Fruit fly (Drosophila melanogaster): Measurements from ENCODE around the gene Muc14A.

Gene Muc14A

DNA sequence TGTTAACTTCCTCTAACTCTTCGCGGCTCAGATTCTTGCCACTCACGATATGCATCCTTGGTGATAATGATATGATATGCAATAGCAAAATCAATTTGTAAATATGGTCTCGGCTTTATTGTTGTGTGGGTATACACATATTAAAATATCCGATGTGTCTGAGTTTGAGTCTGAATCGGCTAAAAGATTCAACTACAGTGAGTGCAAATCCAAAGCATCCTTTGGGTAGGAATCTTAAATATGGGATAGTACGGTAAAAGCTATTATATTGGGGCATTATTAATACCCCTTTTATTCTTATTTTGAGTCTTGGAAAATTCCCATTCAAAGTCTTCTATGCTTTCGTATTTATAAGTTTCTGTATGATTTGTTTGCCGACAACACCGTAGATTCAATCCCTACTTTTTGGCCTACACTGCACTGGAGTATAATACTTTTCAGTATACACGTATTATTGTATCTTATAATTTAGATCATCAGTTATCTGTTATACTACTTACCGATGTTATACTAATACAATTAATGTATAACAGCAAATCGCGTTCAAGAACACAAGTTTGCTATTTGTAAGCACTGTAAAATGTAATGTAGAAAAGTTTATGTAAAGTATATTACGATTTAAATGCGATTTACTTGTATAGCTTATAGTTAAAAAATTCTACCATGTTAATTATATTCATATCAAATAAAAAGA is 54.0 kb downstream of the Muc14A start, which contains the start of gene CG12395:
Gene CG12395, minus strand, starts transcription at position 179 of the 694 bp plus-strand sequence.
- no peak for TF ChIP-seq noc (tag; optimal IDR thresholded peaks at IDR 0.05)

DNA sequence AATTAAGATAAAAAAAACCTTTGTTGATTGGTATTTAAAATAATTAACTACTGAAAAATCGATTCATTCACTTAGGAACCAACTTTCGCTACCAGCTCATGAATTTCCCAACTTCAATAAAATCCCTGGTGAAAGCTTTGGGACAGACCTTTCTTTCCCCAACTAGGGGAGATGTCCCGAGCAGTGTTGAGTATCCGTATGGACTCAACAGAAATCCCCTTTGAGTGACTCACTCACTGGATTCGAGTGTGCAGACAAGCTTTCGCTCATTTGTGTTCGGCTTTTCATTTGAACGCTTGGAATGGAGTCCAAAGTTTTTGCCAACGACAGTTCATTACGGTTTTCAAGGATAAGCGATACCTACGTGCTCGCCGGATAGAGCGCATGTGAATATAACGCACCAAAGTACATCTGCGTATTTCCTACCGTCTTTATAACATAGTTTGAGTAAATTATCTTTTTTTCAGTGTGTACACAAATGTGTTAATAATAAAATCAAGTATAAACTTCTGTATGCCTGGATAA is 54.6 kb downstream of the Muc14A start, which contains the start of gene dpr18:
Gene dpr18, plus strand, starts transcription at position 325 of the 525 bp plus-strand sequence.
- TF ChIP-seq noc (tag; optimal IDR thresholded peaks at IDR 0.05), result no peak

DNA sequence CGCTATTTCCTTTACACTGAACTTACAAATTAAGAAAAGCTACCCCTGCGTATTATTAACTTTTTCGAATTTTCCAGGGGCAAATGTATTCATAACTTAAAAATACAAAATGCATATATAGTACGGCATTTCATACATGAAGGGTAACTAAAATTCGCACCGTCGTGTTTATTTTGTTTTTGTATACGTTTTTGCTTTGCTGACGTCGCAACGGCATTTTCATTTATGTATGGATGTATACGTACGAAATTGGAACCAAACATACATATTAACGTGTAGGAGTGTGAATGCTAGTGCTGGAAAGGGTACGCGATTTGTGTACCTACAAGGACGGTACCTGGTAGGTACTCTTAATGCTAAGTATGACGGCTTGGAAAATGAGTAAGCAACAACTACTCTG is 63.3 kb downstream of the Muc14A start:
- no peak for TF ChIP-seq noc (tag; optimal IDR thresholded peaks at IDR 0.05)

DNA sequence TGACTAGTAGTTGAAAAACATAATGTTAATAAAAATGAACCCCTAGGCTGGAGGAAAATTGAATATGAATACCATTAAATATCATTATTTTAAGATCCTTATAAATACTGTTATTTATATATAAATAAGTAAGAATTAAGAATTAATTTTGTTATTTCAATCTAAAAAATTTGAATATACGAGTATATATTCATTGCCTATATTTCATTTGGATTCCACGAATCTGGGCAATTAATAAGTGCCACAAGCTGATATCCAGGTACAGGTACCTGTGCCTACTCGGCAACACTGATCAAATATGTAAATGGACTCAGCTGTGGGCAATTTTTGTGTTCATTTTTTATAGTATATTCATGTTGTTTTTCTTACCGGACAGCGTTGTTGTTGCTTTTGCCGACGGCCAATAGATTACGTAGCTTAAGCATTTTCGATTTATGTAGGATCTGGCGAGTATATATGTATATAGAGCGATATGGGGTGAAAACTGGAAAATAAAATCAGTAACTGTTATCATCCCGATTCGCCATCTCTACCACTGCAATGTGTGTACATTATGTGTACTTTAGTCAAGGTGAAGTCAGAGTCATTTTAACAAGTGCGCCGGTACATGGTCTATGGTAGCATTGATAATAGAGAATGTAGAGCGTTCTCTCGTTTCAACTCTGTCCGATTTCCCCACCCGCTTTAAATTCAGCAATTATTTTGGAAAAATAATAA is 63.9 kb downstream of the Muc14A start:
- no peak for TF ChIP-seq noc (tag; optimal IDR thresholded peaks at IDR 0.05)

DNA sequence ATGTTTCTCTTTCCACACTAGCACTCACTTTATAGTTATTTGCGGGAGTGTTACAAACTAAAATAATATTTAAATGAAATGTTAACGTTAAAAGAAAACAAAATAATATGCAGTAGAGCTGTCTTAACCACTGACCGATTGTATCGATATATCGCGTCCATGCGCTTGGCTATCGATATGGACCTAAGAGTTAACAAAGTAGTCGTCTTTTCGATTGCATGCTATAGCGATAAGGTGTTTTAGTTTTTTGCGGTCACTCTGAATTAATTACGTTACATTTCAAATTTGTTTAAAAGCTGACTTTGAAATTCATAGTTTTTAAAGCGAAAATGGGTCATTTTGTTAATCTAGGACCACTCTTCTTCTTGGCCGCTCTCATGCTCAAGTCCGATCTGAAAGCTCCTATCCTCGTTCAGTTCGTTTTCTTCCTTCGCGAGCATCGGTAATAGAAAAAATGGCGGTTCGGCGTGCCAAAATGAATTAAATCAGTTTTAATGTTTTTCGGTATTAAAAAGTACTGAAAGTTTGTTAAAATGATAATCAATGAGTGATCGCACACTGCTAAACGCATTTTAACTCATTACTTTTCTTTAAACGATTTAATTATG is 64.6 kb downstream of the Muc14A start, which contains the start of gene Nipsnap:
Gene Nipsnap, minus strand, starts transcription at position 194 of the 608 bp plus-strand sequence.
- no peak for TF ChIP-seq noc (tag; optimal IDR thresholded peaks at IDR 0.05)

DNA sequence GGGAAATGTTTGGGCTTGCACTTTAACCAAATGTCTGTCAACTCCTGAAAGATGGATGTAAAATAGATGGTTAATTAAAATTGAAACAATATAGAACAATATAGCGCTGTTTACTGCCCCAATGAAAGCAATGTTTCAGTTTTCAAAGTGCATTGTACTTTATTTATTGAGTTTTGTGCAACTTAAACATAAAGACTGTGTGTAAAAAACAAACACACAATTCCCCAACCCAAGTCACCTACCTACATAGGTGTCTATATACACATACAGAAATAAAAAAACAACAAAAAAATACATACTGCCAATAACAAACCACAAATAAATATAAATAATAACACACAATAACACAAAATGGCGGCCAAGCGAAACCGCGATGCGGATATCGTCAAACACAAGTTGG is 74.0 kb downstream of the Muc14A start, which contains the start of gene CG8958:
Gene CG8958, plus strand, starts transcription at position 301 of the 400 bp plus-strand sequence.
- TF ChIP-seq noc (tag; optimal IDR thresholded peaks at IDR 0.05), result no peak

DNA sequence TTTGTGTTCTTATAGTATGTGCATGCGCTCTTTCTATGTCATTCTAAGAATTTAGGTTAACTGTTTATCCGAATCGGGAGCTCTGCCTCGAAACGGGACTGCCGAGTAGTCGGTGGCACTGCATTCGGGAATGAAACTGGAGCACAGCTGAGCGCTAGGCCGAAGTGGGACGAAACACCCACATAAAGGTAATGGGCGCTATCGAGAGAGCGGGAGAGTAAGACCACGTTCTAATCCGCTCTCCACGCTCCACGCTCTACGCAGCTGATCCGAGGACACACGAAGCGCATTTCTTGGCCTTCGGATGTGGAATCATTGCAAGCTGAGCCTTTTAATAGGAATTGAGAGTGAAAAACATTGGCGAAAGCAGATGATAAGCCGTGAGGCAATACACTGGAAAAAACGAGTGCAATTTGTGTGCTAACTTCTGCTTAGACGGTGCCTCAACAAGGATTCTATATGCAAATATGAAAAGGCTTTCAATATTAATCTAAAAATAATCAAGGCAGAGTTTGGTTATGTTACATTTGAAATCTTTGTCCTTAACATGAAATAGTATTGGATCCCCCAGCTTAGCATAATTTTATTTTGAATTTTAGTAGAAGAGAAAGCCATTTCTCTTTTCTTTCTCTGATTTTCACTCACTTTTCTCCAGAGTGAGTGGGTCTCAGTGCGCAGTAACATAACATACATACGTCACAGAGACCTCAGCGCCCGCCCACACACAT is 77.1 kb downstream of the Muc14A start:
- TF ChIP-seq noc (tag; optimal IDR thresholded peaks at IDR 0.05), result no peak

DNA sequence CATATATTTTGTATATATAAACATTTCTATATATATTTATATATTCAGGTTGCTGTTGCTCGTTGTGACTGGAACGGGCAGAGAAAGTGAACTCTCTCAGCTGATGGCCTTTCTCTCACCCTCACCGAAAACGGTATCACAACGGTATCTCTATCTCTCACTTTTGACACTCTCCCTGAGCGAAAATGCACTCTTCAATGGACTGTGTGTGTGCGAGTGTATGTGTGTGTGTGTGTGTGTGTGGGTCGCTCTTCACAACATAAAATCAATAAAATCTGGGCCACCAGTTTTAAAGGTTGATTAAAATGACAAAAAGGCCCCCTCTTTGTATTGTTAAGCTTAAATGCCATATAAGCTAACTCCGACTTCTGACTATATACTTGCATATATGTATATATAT is 78.6 kb downstream of the Muc14A start:
- TF ChIP-seq noc (tag; optimal IDR thresholded peaks at IDR 0.05), result no peak

DNA sequence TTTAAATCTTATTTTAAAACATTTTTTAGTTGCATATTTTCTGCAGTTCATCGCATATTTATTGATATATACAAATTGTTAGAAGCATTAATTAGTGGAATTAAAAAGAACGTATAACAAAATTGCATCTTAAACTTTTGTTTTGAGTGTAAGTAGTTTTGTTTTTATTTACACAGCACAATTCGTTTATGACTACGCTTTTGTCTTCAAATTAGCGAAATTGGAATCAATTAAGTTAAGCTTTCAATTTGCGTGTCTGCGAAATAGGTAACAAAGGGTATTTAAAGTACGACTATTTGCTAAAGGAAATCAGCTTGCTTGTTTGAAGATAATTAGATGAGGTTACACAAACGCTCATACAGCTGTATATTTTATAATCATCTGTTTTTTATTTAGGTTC is 79.4 kb downstream of the Muc14A start:
- no peak for TF ChIP-seq noc (tag; optimal IDR thresholded peaks at IDR 0.05)

DNA sequence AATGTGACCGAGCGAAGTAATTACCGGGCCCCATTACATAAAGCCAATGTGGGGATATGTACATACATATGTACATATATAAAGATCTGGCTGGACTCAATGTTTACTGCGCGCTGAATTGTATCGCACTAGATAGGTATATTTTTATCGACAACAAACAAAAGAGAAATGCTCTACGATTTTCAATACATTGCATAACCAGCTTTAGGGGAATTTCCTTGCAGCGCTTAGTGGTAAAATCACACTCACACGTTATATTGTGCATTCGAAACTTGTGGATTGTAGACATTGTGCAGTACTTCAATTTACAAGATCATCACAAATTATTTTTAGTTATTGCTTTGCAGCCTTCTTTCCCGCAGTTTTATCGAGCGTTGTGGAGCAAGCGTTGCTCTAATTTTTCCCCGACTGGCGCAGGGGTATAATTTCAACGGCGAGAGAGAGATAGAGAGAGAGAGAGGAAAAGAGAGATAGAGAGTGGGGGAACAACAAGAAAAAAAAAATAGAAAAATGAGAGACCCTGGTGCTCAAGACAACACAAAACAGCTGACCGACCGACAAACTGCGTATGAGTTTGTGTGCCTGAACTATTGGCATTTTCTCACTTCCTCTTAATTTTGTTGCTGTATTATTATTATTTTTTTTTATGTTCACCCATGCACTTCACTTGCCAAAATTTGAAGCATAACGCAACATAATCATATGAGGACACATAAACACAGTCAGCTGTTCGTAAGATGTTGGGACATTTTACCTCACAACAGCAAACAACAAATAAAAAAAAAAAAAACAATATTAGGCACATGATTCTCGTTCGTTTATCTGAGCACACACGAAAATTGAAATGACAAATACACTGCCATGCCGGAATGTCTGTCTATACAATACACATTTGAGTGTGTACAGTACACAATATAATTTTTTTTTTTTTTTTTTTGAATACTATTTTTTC is 80.4 kb downstream of the Muc14A start:
- no peak for TF ChIP-seq noc (tag; optimal IDR thresholded peaks at IDR 0.05)

DNA sequence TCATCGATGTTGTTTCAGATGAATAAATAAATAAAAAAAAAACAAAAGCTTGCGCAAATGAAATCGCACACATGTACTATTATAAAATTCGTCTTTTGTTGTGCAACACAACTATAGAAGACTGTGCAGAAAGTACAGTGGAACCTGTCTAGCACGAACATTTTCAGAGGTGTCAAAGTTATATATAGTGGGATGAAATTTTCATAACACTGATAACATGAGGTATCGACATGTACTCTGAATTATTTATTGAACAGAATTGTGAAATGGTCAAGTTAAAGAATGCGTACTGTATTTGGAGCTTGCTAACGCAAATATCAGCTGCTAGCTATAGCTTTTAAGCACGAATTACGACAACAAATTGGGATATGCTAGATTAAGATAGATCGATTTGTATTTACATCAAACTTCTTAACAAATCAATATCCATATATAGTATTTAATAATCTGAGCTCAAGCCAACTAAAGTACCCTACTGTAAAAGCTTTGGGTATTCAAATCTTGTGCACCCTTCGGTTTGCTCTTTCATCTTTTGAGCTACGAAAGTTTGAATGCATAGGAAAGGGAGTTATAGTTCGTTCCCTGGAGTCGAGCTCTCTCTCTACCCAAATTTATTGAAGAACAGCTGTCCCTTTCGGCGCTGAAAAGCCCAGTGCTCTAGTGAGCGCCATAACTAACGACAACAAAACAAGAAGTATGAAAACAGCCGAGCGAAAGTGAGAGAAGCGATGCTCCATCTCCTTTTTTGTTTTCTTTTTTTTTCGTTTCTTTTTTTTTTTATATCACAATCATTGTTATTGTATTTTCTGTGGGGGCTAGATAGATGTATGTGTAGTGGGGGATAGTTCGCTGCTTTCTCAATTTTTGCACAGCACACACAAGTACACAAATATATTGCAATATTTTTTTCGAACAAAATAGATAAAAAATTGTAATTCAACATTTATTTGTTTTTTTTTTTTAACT is 81.5 kb downstream of the Muc14A start:
- peak; percentile 96 for TF ChIP-seq noc (tag; optimal IDR thresholded peaks at IDR 0.05)

DNA sequence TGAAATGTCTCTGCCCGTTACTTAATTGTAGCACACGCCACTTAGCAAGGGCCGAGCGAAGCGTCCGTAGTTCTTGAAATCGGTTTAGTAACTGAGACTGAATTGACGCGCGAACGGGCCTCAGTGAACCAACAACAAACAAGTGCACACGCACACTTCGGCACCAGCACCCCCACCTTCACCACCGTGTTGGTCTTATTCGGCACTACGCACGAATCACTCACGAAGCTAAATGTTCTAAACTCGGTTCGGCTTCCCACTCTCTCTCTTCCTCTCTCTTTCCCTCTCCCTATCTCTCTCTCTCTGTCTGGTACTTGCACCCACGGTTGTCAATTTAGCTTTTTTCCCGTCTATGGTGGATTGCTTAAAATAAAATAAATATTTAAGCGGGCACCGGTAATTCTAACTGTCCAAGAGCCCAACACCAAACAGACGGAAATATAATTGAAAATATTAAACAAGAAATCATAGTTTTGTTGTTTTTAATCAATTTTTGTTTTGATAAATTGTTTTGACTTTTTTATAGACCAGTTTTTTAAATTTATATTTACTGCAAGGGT is 82.6 kb downstream of the Muc14A start, which contains the start of gene Tob:
Gene Tob, minus strand, starts transcription at position 65 of the 560 bp plus-strand sequence.
- TF ChIP-seq noc (tag; optimal IDR thresholded peaks at IDR 0.05), result peak; percentile 22

Data from whole organism, larva.